Fruit fly (Drosophila melanogaster): ENCODE measurements around the gene CG17271.

Gene CG17271

DNA sequence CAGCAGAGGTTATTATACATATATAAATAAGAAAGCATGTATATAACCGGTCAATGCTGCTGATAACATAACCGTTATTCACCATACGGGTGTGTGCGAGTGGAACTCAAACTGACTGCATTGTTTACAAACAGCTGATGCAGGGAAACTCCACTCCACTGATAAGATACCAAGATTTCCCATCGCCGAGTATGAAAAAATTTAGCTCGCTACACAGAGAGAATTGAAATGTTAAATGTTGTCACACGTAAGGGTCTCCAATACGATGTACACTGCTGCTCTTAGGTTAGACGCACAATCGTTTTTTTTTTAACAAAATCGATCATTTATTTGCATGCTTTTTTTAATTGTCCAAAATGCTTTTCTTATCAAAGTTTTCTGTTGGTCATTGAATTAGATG is 12.0 kb upstream of the CG17271 start (continued):
- TF ChIP-seq Rx (GFP tag; IDR thresholded peaks at IDR 0.05), result no peak
- no peak for TF ChIP-seq CG8478 (optimal IDR thresholded peaks at IDR 0.05)
- TF ChIP-seq ham (GFP tag; IDR thresholded peaks at IDR 0.05), result no peak
- TF ChIP-seq CG2199 (GFP tag; IDR thresholded peaks at IDR 0.05), result 0 out of 3 replicates have a peak, but pooled peaks have one; percentile 15
- TF ChIP-seq CTCF (GFP tag; optimal IDR thresholded peaks at IDR 0.05), result no peak
- no peak for TF ChIP-seq ab (GFP tag; optimal IDR thresholded peaks at IDR 0.05)
- TF ChIP-seq CG17612 (GFP tag; IDR thresholded peaks at IDR 0.05), result no peak
- no peak for TF ChIP-seq gt (GFP tag; IDR thresholded peaks at IDR 0.05)
- TF ChIP-seq shn (GFP tag; optimal IDR thresholded peaks at IDR 0.05), result peak; percentile 18
- peak; percentile 39 for TF ChIP-seq PHDP (tag; optimal IDR thresholded peaks at IDR 0.05)
- TF ChIP-seq schlank (tag; optimal IDR thresholded peaks at IDR 0.05), result no peak
- peak; percentile 37 for TF ChIP-seq CG10979 (tag; optimal IDR thresholded peaks at IDR 0.05)
- TF ChIP-seq pho (GFP tag; optimal IDR thresholded peaks at IDR 0.05), result no peak
- TF ChIP-seq emc (GFP tag; optimal IDR thresholded peaks at IDR 0.05), result no peak
- no peak for TF ChIP-seq CG31365 (tag; optimal IDR thresholded peaks at IDR 0.05)
- TF ChIP-seq CG9437 (GFP tag; optimal IDR thresholded peaks at IDR 0.05), result no peak
- no peak for TF ChIP-seq Tbp (GFP tag; optimal IDR thresholded peaks at IDR 0.05)
- no peak for TF ChIP-seq Fer2 (tag; optimal IDR thresholded peaks at IDR 0.05)
- TF ChIP-seq Awh (GFP tag; IDR thresholded peaks at IDR 0.05), result no peak
- TF ChIP-seq Antp (GFP tag; optimal IDR thresholded peaks at IDR 0.05), result no peak
- TF ChIP-seq CG12104 (GFP tag; optimal IDR thresholded peaks at IDR 0.05), result no peak
- no peak for TF ChIP-seq stwl (tag; optimal IDR thresholded peaks at IDR 0.05)
- no peak for TF ChIP-seq Doc2 (GFP tag; IDR thresholded peaks at IDR 0.05)
- TF ChIP-seq CG31388 (GFP tag; optimal IDR thresholded peaks at IDR 0.05), result no peak
- TF ChIP-seq CG7745 (tag; optimal IDR thresholded peaks at IDR 0.05), result no peak
- TF ChIP-seq dysf (GFP tag; IDR thresholded peaks at IDR 0.05), result no peak
- TF ChIP-seq CG4730 (GFP tag; IDR thresholded peaks at IDR 0.05), result no peak
- peak; percentile 59 for TF ChIP-seq gem (tag; optimal IDR thresholded peaks at IDR 0.05)
- no peak for TF ChIP-seq CG30431 (GFP tag; optimal IDR thresholded peaks at IDR 0.05)
- no peak for TF ChIP-seq CG12299 (tag; optimal IDR thresholded peaks at IDR 0.05)
- TF ChIP-seq HHEX (GFP tag; optimal IDR thresholded peaks at IDR 0.05), result no peak
- TF ChIP-seq CG14860 (GFP tag; IDR thresholded peaks at IDR 0.05; ENCODE audit: partially characterized antibody), result no peak
- TF ChIP-seq slou (GFP tag; optimal IDR thresholded peaks at IDR 0.05), result no peak
- TF ChIP-seq CG11456 (GFP tag; IDR thresholded peaks at IDR 0.05), result no peak
- no peak for TF ChIP-seq Taf1 (GFP tag; IDR thresholded peaks at IDR 0.05)
- peak; percentile 32 for TF ChIP-seq Blimp-1 (GFP tag; optimal IDR thresholded peaks at IDR 0.05)
- TF ChIP-seq Dll (GFP tag; IDR thresholded peaks at IDR 0.05; ENCODE audit: partially characterized antibody), result no peak
- no peak for TF ChIP-seq CG11696 (GFP tag; IDR thresholded peaks at IDR 0.05)
- TF ChIP-seq ttk (GFP tag; IDR thresholded peaks at IDR 0.05), result no peak
- TF ChIP-seq MTF-1 (GFP tag; optimal IDR thresholded peaks at IDR 0.05; ENCODE audit: borderline replicate concordance), result no peak
- no peak for TF ChIP-seq CG13775 (GFP tag; optimal IDR thresholded peaks at IDR 0.05)
- TF ChIP-seq dpn (GFP tag; optimal IDR thresholded peaks at IDR 0.05), result no peak
- TF ChIP-seq pb (GFP tag; optimal IDR thresholded peaks at IDR 0.05), result no peak
- TF ChIP-seq dmrt99B (tag; optimal IDR thresholded peaks at IDR 0.05), result peak; percentile 49
- TF ChIP-seq gfzf (GFP tag; optimal IDR thresholded peaks at IDR 0.05), result no peak
- TF ChIP-seq btn (GFP tag; optimal IDR thresholded peaks at IDR 0.05), result no peak
- TF ChIP-seq GATAe (GFP tag; conservative IDR thresholded peaks at IDR 0.05), result no peak
- TF ChIP-seq CG17802 (tag; optimal IDR thresholded peaks at IDR 0.05), result no peak
- TF ChIP-seq en (GFP tag; optimal IDR thresholded peaks at IDR 0.05), result peak; percentile 33
- no peak for TF ChIP-seq kay (GFP tag; optimal IDR thresholded peaks at IDR 0.05)
- TF ChIP-seq tio (GFP tag; optimal IDR thresholded peaks at IDR 0.05), result peak; percentile 7
- no peak for TF ChIP-seq CG18011 (GFP tag; optimal IDR thresholded peaks at IDR 0.05)
- peak; percentile 35 for TF ChIP-seq CG2712 (tag; optimal IDR thresholded peaks at IDR 0.05)
